Fruit fly (Drosophila melanogaster): ENCODE results near the gene pug.
A peak's percentile ranks its signal among the peaks of the same experiment; 100 is the strongest.

Gene pug

DNA sequence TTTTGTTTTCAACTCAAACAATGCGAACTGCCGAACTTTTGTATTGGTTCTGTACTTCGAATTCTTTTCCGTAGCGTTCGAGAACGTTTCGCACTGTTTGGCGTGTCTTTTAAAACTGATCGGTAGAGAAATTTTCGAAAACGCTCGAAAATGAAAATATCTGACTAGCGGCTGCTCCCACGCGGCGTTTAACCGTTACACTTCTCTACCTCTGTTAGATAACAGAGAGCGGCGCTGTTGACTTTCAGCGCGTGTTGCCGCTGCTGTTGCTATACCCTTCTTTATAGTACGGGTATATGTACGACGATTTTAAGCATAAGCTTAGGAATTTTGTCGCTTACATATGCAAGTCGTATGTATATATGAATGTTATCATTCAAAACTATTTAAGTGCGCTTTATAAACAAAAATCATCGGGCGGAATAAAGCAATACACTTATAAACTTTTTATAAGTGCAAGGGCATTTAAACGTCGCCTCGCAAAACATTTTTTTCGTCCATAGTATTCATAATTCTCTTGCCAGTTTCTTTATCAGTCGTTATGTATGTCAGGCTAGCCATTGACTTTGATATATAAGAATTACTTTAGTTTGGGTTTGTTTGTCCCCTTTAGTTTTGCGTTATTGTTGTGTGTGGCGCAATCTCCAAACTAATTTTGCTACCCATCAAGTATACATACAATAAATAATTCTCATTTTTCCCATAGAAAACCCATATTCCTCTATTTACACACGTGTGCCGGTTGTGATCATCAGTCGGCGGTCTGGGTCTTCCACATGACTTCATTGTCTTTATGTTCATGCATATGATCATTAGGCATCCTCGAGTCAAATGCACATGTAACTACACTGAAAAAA, 15.3 kb upstream of the pug start, which contains the start of gene Phyhd1:
TSS of gene Phyhd1 (minus strand) at position 101 of the 857 bp plus-strand sequence.
- TF ChIP-seq dmrt93B (GFP tag; optimal IDR thresholded peaks at IDR 0.05) (peak; percentile 55), sv (GFP tag; optimal IDR thresholded peaks at IDR 0.05) (peak; percentile 93), Dfd (GFP tag; optimal IDR thresholded peaks at IDR 0.05) (no peak), h (GFP tag; optimal IDR thresholded peaks at IDR 0.05) (peak; percentile 90), Dif (GFP tag; optimal IDR thresholded peaks at IDR 0.05; ENCODE audit: partially characterized antibody) (no peak), sage (GFP tag; optimal IDR thresholded peaks at IDR 0.05) (peak; percentile 52), Rel (GFP tag; optimal IDR thresholded peaks at IDR 0.05) (peak; percentile 65), Rel (tag; optimal IDR thresholded peaks at IDR 0.05) (no peak), Jra (GFP tag; optimal IDR thresholded peaks at IDR 0.05) (no peak), lola (GFP tag; optimal IDR thresholded peaks at IDR 0.05) (no peak), woc (GFP tag; optimal IDR thresholded peaks at IDR 0.05) (peak; percentile 77), Sp1 (GFP tag; optimal IDR thresholded peaks at IDR 0.05) (peak; percentile 41), Hnf4 (GFP tag; optimal IDR thresholded peaks at IDR 0.05) (peak; percentile 78), CG9705 (GFP tag; optimal IDR thresholded peaks at IDR 0.05) (no peak), brk (GFP tag; optimal IDR thresholded peaks at IDR 0.05) (peak; percentile 29), ey (GFP tag; optimal IDR thresholded peaks at IDR 0.05) (peak; percentile 87), Vsx2 (GFP tag; optimal IDR thresholded peaks at IDR 0.05; ENCODE audit: partially characterized antibody) (no peak), HLH106 (tag; optimal IDR thresholded peaks at IDR 0.05) (peak; percentile 60), Abd-B (GFP tag; optimal IDR thresholded peaks at IDR 0.05) (no peak), br (GFP tag; optimal IDR thresholded peaks at IDR 0.05) (peak; percentile 90), psq (GFP tag; optimal IDR thresholded peaks at IDR 0.05) (peak; percentile 72), OdsH (GFP tag; optimal IDR thresholded peaks at IDR 0.05) (peak; percentile 91), rgr (GFP tag; optimal IDR thresholded peaks at IDR 0.05) (peak; percentile 89), fru (GFP tag; optimal IDR thresholded peaks at IDR 0.05) (peak; percentile 87), foxo (GFP tag; optimal IDR thresholded peaks at IDR 0.05) (peak; percentile 36 to 88), CG32264 (GFP tag; optimal IDR thresholded peaks at IDR 0.05) (peak; percentile 81), Mio (GFP tag; optimal IDR thresholded peaks at IDR 0.05) (peak; percentile 68), CrebA (GFP tag; optimal IDR thresholded peaks at IDR 0.05; ENCODE audit: borderline replicate concordance) (peak; percentile 32), tai (GFP tag; optimal IDR thresholded peaks at IDR 0.05) (peak; percentile 36)

DNA sequence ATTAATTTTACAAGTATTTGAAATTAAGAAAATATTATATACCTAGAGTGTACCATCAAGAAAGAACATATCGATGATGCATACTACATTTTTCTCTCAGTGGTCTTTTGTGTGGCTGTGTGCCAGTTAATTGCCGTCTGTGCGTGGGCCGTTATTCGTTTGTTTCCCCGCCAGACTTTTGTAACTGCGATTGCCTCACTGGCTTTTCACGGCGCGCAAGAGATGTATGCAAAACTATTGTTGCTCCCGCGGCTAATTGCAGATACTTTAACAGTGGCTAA, 14.7 kb upstream of the pug start:
- TF ChIP-seq Abd-B (GFP tag; optimal IDR thresholded peaks at IDR 0.05) (no peak), h (GFP tag; optimal IDR thresholded peaks at IDR 0.05) (no peak), Hnf4 (GFP tag; optimal IDR thresholded peaks at IDR 0.05) (no peak), Rel (GFP tag; optimal IDR thresholded peaks at IDR 0.05) (no peak), Rel (tag; optimal IDR thresholded peaks at IDR 0.05) (no peak)

DNA sequence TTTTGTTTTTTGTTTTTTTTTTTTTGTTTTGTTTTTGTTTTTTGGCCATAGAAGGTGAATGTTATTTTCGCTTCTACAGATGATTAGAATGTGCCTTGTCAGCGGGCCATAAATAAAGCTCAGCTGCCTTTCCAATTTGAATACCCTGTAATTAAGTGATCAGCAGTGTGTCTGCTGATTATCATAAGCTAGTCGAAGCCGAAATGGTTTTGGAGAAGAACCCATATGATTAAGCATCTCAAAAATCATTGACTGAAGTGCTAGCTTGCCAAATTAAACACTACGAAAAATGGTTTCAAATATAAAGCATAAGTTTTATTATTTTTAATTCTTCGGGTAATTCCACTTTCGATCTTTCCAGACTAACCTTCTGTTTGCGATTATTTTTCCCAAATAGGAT, 13.1 kb upstream of the pug start:
- no peak for TF ChIP-seq Hr83 (GFP tag; optimal IDR thresholded peaks at IDR 0.05; ENCODE audit: poor library complexity, severe bottlenecking)
- TF ChIP-seq CrebA (GFP tag; optimal IDR thresholded peaks at IDR 0.05; ENCODE audit: borderline replicate concordance), result peak; percentile 33

DNA sequence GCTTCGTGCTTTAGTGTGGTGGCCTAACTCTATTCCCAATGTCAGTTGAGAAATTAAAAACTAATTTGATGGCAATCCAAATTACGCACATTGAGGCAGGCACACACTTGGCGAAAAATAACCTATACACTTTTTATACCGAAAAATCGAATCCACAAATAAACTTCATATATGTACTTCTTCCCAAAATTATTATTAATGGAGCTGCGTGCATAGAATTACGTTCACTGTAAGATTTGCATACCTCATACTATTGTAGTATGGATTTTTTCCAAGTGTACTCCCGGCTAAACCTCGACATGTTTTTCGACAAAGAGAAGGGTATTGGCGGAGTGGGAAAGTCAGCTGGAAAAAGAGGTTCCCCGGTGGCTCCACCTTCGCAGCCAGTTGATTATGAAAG, 12.1 kb upstream of the pug start:
- TF ChIP-seq Mio (GFP tag; optimal IDR thresholded peaks at IDR 0.05) (no peak), h (GFP tag; optimal IDR thresholded peaks at IDR 0.05) (peak; percentile 41), foxo (GFP tag; optimal IDR thresholded peaks at IDR 0.05) (peak in 1 of 2 experiments; percentile 36), CG32264 (GFP tag; optimal IDR thresholded peaks at IDR 0.05) (no peak), HLH106 (tag; optimal IDR thresholded peaks at IDR 0.05) (no peak), sv (GFP tag; optimal IDR thresholded peaks at IDR 0.05) (peak; percentile 19), fru (GFP tag; optimal IDR thresholded peaks at IDR 0.05) (peak; percentile 53)
